Worm (Caenorhabditis elegans): Measurements from ENCODE around the gene phg-1.

- no peak for TF ChIP-seq snpc-4 (tag; optimal IDR thresholded peaks at IDR 0.05)
- TF ChIP-seq dmd-4 (tag; optimal IDR thresholded peaks at IDR 0.05): no peak
- TF ChIP-seq ZK546.5 (tag; optimal IDR thresholded peaks at IDR 0.05): no peak
- no peak for TF ChIP-seq egl-27 (tag; optimal IDR thresholded peaks at IDR 0.05)
- no peak for TF ChIP-seq mdl-1 (tag; optimal IDR thresholded peaks at IDR 0.05)
- no peak for TF ChIP-seq ceh-82 (tag; optimal IDR thresholded peaks at IDR 0.05)
- no peak for TF ChIP-seq nhr-77 (tag; optimal IDR thresholded peaks at IDR 0.05)
- TF ChIP-seq nhr-237 (tag; optimal IDR thresholded peaks at IDR 0.05): no peak
- no peak for TF ChIP-seq nhr-11 (tag; optimal IDR thresholded peaks at IDR 0.05)
- no peak for TF ChIP-seq unc-39 (tag; optimal IDR thresholded peaks at IDR 0.05)
- no peak for TF ChIP-seq ztf-11 (tag; optimal IDR thresholded peaks at IDR 0.05)
Measured at ce11 chrII:10099804-10100360, 37.6 kb upstream of the phg-1 start, which contains the start of the genes pas-7 and puf-12.

Measured in whole organism, L2 larva.